Fruit fly (Drosophila melanogaster) whole organism, embryonic: ENCODE measurements around the gene Ilk.
A peak's percentile ranks its signal among the peaks of the same experiment; 100 is the strongest.

ENCODE experiments used
- Antp ChIP-seq: fragments of 200-800 bp; sonication (Bioruptor generic); optimal IDR thresholded peaks from 3 replicates; lab custom pipeline; 2016; ENCODE audit warnings: missing biosample characterization, missing genetic modification characterization
- Atf-2 ChIP-seq: fragments of 200-800 bp; sonication (Bioruptor generic); optimal IDR thresholded peaks from 2 replicates; lab custom pipeline; 2016; ENCODE audit warnings: missing biosample characterization, missing genetic modification characterization
- CG10274 ChIP-seq: fragments of 200-800 bp; sonication (Bioruptor generic); optimal IDR thresholded peaks from 3 replicates; lab custom pipeline; 2017; ENCODE audit warnings: missing biosample characterization, mild to moderate bottlenecking, missing genetic modification characterization
- CG11504 ChIP-seq: fragments of 200-800 bp; sonication (Bioruptor generic); optimal IDR thresholded peaks from 3 replicates; lab custom pipeline; 2019; ENCODE audit warnings: missing biosample characterization, mild to moderate bottlenecking, missing genetic modification characterization, moderate library complexity
- CG12769 ChIP-seq: fragments of 200-800 bp; sonication (Bioruptor generic); optimal IDR thresholded peaks from 2 replicates; lab custom pipeline; 2019; ENCODE audit warnings: missing biosample characterization, mild to moderate bottlenecking, missing genetic modification characterization, moderate library complexity
- CG13287 ChIP-seq: fragments of 200-800 bp; sonication (Bioruptor generic); IDR thresholded peaks from 2 replicates; pipeline ENCODE4 v1.3.6; 2022; ENCODE audit warnings: missing biosample characterization, missing genetic modification characterization; ENCODE audit not compliant: partially characterized antibody
- CG13775 ChIP-seq: fragments of 200-800 bp; sonication (Bioruptor generic); optimal IDR thresholded peaks from 3 replicates; lab custom pipeline; 2017; ENCODE audit warnings: missing biosample characterization, mild to moderate bottlenecking, missing genetic modification characterization
- CG13894 ChIP-seq: fragments of 200-800 bp; sonication (Bioruptor generic); optimal IDR thresholded peaks from 3 replicates; lab custom pipeline; 2018; ENCODE audit warnings: missing biosample characterization, mild to moderate bottlenecking, missing genetic modification characterization, moderate library complexity
- CG15514 ChIP-seq: fragments of 200-800 bp; sonication (Bioruptor generic); optimal IDR thresholded peaks from 3 replicates; lab custom pipeline; 2017; ENCODE audit warnings: missing biosample characterization, missing genetic modification characterization, mild to moderate bottlenecking, moderate library complexity, missing genetic modification reagents
- CG1832 ChIP-seq: fragments of 200-800 bp; sonication (Bioruptor generic); optimal IDR thresholded peaks from 2 replicates; lab custom pipeline; 2017; ENCODE audit warnings: missing biosample characterization, mild to moderate bottlenecking, missing genetic modification characterization, inconsistent platforms
- CG2889 ChIP-seq: fragments of 200-800 bp; sonication (Bioruptor generic); IDR thresholded peaks from 3 replicates; pipeline ENCODE4 v1.3.6; 2022; ENCODE audit warnings: missing biosample characterization, missing genetic modification characterization
- CG32772 ChIP-seq: fragments of 200-800 bp; sonication (Bioruptor generic); IDR thresholded peaks from 2 replicates; pipeline ENCODE4 v1.3.6; 2022; ENCODE audit warnings: missing biosample characterization, missing genetic modification characterization
- CG3407 ChIP-seq: fragments of 200-800 bp; sonication (Bioruptor generic); optimal IDR thresholded peaks from 2 replicates; lab custom pipeline; 2018; ENCODE audit warnings: missing biosample characterization, mild to moderate bottlenecking, missing genetic modification characterization
- CG34376 ChIP-seq: fragments of 200-800 bp; sonication (Bioruptor generic); optimal IDR thresholded peaks from 2 replicates; lab custom pipeline; 2018; ENCODE audit warnings: missing biosample characterization, mild to moderate bottlenecking, missing genetic modification characterization
- CG5180 ChIP-seq: fragments of 200-800 bp; sonication (Bioruptor generic); optimal IDR thresholded peaks from 3 replicates; lab custom pipeline; 2017; ENCODE audit warnings: missing biosample characterization, missing genetic modification characterization, mild to moderate bottlenecking, moderate library complexity, missing genetic modification reagents
- CG7745 ChIP-seq: fragments of 200-800 bp; sonication (Bioruptor generic); optimal IDR thresholded peaks from 2 replicates; lab custom pipeline; 2018; ENCODE audit warnings: missing biosample characterization, mild to moderate bottlenecking, missing genetic modification characterization, moderate library complexity
- CG9876 ChIP-seq: fragments of 200-800 bp; sonication (Bioruptor generic); optimal IDR thresholded peaks from 2 replicates; lab custom pipeline; 2016; ENCODE audit warnings: missing biosample characterization, missing genetic modification characterization
- CG9932 ChIP-seq: fragments of 200-800 bp; sonication (Bioruptor generic); IDR thresholded peaks from 2 replicates; pipeline ENCODE4 v1.3.6; 2022; ENCODE audit warnings: missing biosample characterization, missing genetic modification characterization
- D19B ChIP-seq: fragments of 200-800 bp; sonication (Bioruptor generic); optimal IDR thresholded peaks from 2 replicates; lab custom pipeline; 2017; ENCODE audit warnings: missing biosample characterization, mild to moderate bottlenecking, missing genetic modification characterization
- Hr39 ChIP-seq: fragments of >200 bp; optimal IDR thresholded peaks from 2 replicates; lab custom pipeline; 2017
- Hr78 ChIP-seq, 2 experiments: fragments of 200-800 bp in 1 of 2; fragments of >200 bp in 1 of 2; sonication (Bioruptor generic) in 1 of 2; optimal IDR thresholded peaks; 2 replicates each; lab custom pipeline; 2017 to 2019; ENCODE audit warnings: missing biosample characterization in 2 of 2, missing genetic modification characterization in 2 of 2, mild to moderate bottlenecking in 1 of 2, moderate library complexity in 1 of 2
- Lpt ChIP-seq: fragments of >200 bp; optimal IDR thresholded peaks from 2 replicates; lab custom pipeline; 2018; ENCODE audit warnings: missing biosample characterization, missing genetic modification characterization
- MTF-1 ChIP-seq: fragments of 200-800 bp; sonication (Bioruptor generic); optimal IDR thresholded peaks from 2 replicates; lab custom pipeline; 2018; ENCODE audit warnings: missing biosample characterization, mild to moderate bottlenecking, missing genetic modification characterization, borderline replicate concordance
- Med ChIP-seq: fragments of 200-800 bp; sonication (Bioruptor generic); peaks from one replicate; lab custom pipeline; 2016; ENCODE audit warnings: missing biosample characterization, missing genetic modification characterization, mild to moderate bottlenecking, inconsistent platforms, moderate library complexity
- Oaz ChIP-seq: fragments of 200-800 bp; sonication (Bioruptor generic); IDR thresholded peaks from 2 replicates; pipeline ENCODE4 v1.3.6; 2022; ENCODE audit warnings: missing biosample characterization, missing genetic modification characterization
- Rx ChIP-seq: fragments of 200-800 bp; sonication (Bioruptor generic); IDR thresholded peaks from 2 replicates; pipeline ENCODE4 v1.3.6; 2022; ENCODE audit warnings: missing biosample characterization, missing genetic modification characterization
- TFAM ChIP-seq: fragments of 200-800 bp; sonication (Bioruptor generic); optimal IDR thresholded peaks from 2 replicates; lab custom pipeline; 2017; ENCODE audit warnings: missing biosample characterization, missing genetic modification characterization, inconsistent platforms
- Trl ChIP-seq, 3 experiments: fragments of >200 bp in 2 of 3; fragments of 200-800 bp in 1 of 3; sonication (Bioruptor generic) in 1 of 3; optimal IDR thresholded peaks; 2 replicates in 1 of 3; 3 replicates in 2 of 3; lab custom pipeline; 2016 to 2017; ENCODE audit warnings: missing biosample characterization in 1 of 3, missing genetic modification characterization in 1 of 3
- ara ChIP-seq: fragments of 200-800 bp; sonication (Bioruptor generic); IDR thresholded peaks from 2 replicates; pipeline ENCODE4 v1.3.6; 2022; ENCODE audit warnings: missing biosample characterization, missing genetic modification characterization
- ato ChIP-seq: fragments of 200-800 bp; sonication (Bioruptor generic); IDR thresholded peaks from 2 replicates; pipeline ENCODE4 v1.3.6; 2022; ENCODE audit warnings: missing biosample characterization, missing genetic modification characterization; ENCODE audit not compliant: partially characterized antibody
- bbx ChIP-seq: fragments of 200-800 bp; sonication (Bioruptor generic); IDR thresholded peaks from 2 replicates; pipeline ENCODE4 v1.3.6; 2022; ENCODE audit warnings: missing biosample characterization, missing genetic modification characterization; ENCODE audit not compliant: partially characterized antibody
- bigmax ChIP-seq: fragments of 200-800 bp; sonication (Bioruptor generic); optimal IDR thresholded peaks from 2 replicates; lab custom pipeline; 2018; ENCODE audit warnings: missing biosample characterization, mild to moderate bottlenecking, missing genetic modification characterization
- ci ChIP-seq: fragments of 200-800 bp; sonication (Bioruptor generic); IDR thresholded peaks from 3 replicates; pipeline ENCODE4 v1.3.6; 2022; ENCODE audit warnings: missing biosample characterization, missing genetic modification characterization
- croc ChIP-seq: fragments of 200-800 bp; sonication (Bioruptor generic); conservative IDR thresholded peaks from 3 replicates; pipeline ENCODE4 v1.3.6; 2022; ENCODE audit warnings: missing biosample characterization, missing genetic modification characterization
- dimm ChIP-seq: fragments of 200-800 bp; sonication (Bioruptor generic); IDR thresholded peaks from 2 replicates; pipeline ENCODE4 v1.3.6; 2022; ENCODE audit warnings: missing biosample characterization, missing genetic modification characterization
- exex ChIP-seq: fragments of 200-800 bp; sonication (Bioruptor generic); optimal IDR thresholded peaks from 4 replicates; lab custom pipeline; 2018; ENCODE audit warnings: missing biosample characterization, mild to moderate bottlenecking, missing genetic modification characterization, moderate library complexity
- gro ChIP-seq: fragments of 200-800 bp; sonication (Bioruptor generic); optimal IDR thresholded peaks from 2 replicates; lab custom pipeline; 2016; ENCODE audit warnings: missing biosample characterization, missing genetic modification characterization
- inv ChIP-seq: fragments of 200-800 bp; sonication (Bioruptor generic); IDR thresholded peaks from 2 replicates; pipeline ENCODE4 v1.3.6; 2022; ENCODE audit warnings: missing biosample characterization, missing genetic modification characterization; ENCODE audit not compliant: partially characterized antibody
- jing ChIP-seq: fragments of 200-800 bp; sonication (Bioruptor generic); optimal IDR thresholded peaks from 2 replicates; lab custom pipeline; 2018; ENCODE audit warnings: missing biosample characterization, mild to moderate bottlenecking, missing genetic modification characterization
- lmd ChIP-seq: fragments of 200-800 bp; sonication (Bioruptor generic); IDR thresholded peaks from 2 replicates; pipeline ENCODE4 v1.3.6; 2022; ENCODE audit warnings: missing biosample characterization, missing genetic modification characterization
- mam ChIP-seq: fragments of 200-800 bp; sonication (Bioruptor generic); optimal IDR thresholded peaks from 3 replicates; lab custom pipeline; 2016; ENCODE audit warnings: missing biosample characterization, missing genetic modification characterization
- nerfin-1 ChIP-seq: fragments of 200-800 bp; sonication (Bioruptor generic); optimal IDR thresholded peaks from 3 replicates; lab custom pipeline; 2019; ENCODE audit warnings: missing biosample characterization, mild to moderate bottlenecking, missing genetic modification characterization, moderate library complexity
- pzg ChIP-seq: fragments of 200-800 bp; sonication (Bioruptor generic); optimal IDR thresholded peaks from 3 replicates; lab custom pipeline; 2018; ENCODE audit warnings: missing biosample characterization, mild to moderate bottlenecking, missing genetic modification characterization, moderate library complexity
- seq ChIP-seq: fragments of 200-800 bp; sonication (Bioruptor generic); IDR thresholded peaks from 2 replicates; pipeline ENCODE4 v1.3.6; 2022; ENCODE audit warnings: missing biosample characterization, missing genetic modification characterization
- slp2 ChIP-seq: fragments of 200-800 bp; sonication (Bioruptor generic); optimal IDR thresholded peaks from 2 replicates; lab custom pipeline; 2016; ENCODE audit warnings: missing biosample characterization, missing genetic modification characterization
- sob ChIP-seq: fragments of 200-800 bp; sonication (Bioruptor generic); IDR thresholded peaks from 2 replicates; pipeline ENCODE4 v1.3.6; 2022; ENCODE audit warnings: missing biosample characterization, missing genetic modification characterization
- stc ChIP-seq: fragments of 200-800 bp; sonication (Bioruptor generic); IDR thresholded peaks from 2 replicates; pipeline ENCODE4 v1.3.6; 2022; ENCODE audit warnings: missing biosample characterization, missing genetic modification characterization
- tx ChIP-seq: fragments of 200-800 bp; sonication (Bioruptor generic); optimal IDR thresholded peaks from 2 replicates; lab custom pipeline; 2016; ENCODE audit warnings: missing biosample characterization, missing genetic modification characterization
- zf30C ChIP-seq: fragments of 200-800 bp; sonication (Bioruptor generic); optimal IDR thresholded peaks from 3 replicates; lab custom pipeline; 2018; ENCODE audit warnings: missing biosample characterization, mild to moderate bottlenecking, missing genetic modification characterization

Gene Ilk

dm6 chr3L:21202029-21202776, 14.5 kb upstream of the Ilk start (continued):
- TF ChIP-seq ara (no peak), sob (GFP tag; lab: Robert Waterston, UW) (no peak), CG9876 (GFP tag; lab: Kevin White, UChicago) (no peak), pzg (peak; percentile 7), CG13894 (peak; percentile 47), TFAM (GFP tag; lab: Kevin White, UChicago) (no peak), CG15514 (GFP tag; lab: Kevin White, UChicago) (peak; percentile 30), CG11504 (tag; lab: Kevin White, UChicago) (peak; percentile 5), CG13775 (GFP tag; lab: Kevin White, UChicago) (no peak), Oaz (GFP tag; lab: Robert Waterston, UW) (no peak), CG5180 (no peak), jing (GFP tag; lab: Kevin White, UChicago) (no peak), tx (GFP tag; lab: Kevin White, UChicago) (no peak), slp2 (no peak), CG12769 (peak; percentile 7), exex (tag; lab: Kevin White, UChicago) (no peak), CG34376 (GFP tag; lab: Kevin White, UChicago) (peak; percentile 59)
- TF ChIP-seq, all 482 proteins: peak for 23

- no peak for TF ChIP-seq stc (GFP tag; lab: Robert Waterston, UW)
- TF ChIP-seq Antp = no peak
- TF ChIP-seq ato = no peak
- no peak for TF ChIP-seq seq (GFP tag; lab: Robert Waterston, UW)
- peak; percentile 52 to 89 for TF ChIP-seq Trl (optimal IDR thresholded peaks at IDR 0.05; lab: Kevin White, UChicago)
- TF ChIP-seq Trl (GFP tag; optimal IDR thresholded peaks at IDR 0.05; lab: Kevin White, UChicago) = no peak
- no peak for TF ChIP-seq ci
- no peak for TF ChIP-seq dimm
- no peak for TF ChIP-seq CG3407
- 0 out of 2 replicates have a peak, but pooled peaks have one; percentile 21 for TF ChIP-seq CG13287 (GFP tag; lab: Robert Waterston, UW)
- no peak for TF ChIP-seq CG10274 (GFP tag; lab: Kevin White, UChicago)
- TF ChIP-seq D19B (GFP tag; lab: Kevin White, UChicago) = no peak
- no peak for TF ChIP-seq MTF-1
- TF ChIP-seq lmd = no peak
- TF ChIP-seq gro (GFP tag; lab: Kevin White, UChicago) = no peak
- no peak for TF ChIP-seq nerfin-1
- TF ChIP-seq CG1832 (GFP tag; lab: Kevin White, UChicago) = peak; percentile 28
- peak; percentile 73 for TF ChIP-seq Med (GFP tag; lab: Kevin White, UChicago)
- no peak for TF ChIP-seq zf30C (GFP tag; lab: Kevin White, UChicago)
- no peak for TF ChIP-seq CG9932 (GFP tag; lab: Robert Waterston, UW)
- TF ChIP-seq bbx (GFP tag; lab: Robert Waterston, UW) = no peak
- no peak for TF ChIP-seq Rx (GFP tag; lab: Robert Waterston, UW)
- TF ChIP-seq CG2889 (GFP tag; lab: Robert Waterston, UW) = no peak
- no peak for TF ChIP-seq CG32772
- no peak for TF ChIP-seq Lpt (GFP tag; lab: Kevin White, UChicago)
- no peak for TF ChIP-seq CG7745
- peak in 1 of 2 experiments; percentile 31 for TF ChIP-seq Hr78 (GFP tag; optimal IDR thresholded peaks at IDR 0.05; lab: Kevin White, UChicago)
- TF ChIP-seq Atf-2 (GFP tag; lab: Kevin White, UChicago) = no peak
- no peak for TF ChIP-seq Hr39 (lab: Kevin White, UChicago)
- TF ChIP-seq croc (GFP tag; lab: Robert Waterston, UW) = no peak
- TF ChIP-seq mam (GFP tag; lab: Kevin White, UChicago) = no peak
- no peak for TF ChIP-seq inv (GFP tag; lab: Robert Waterston, UW)
- peak; percentile 11 for TF ChIP-seq bigmax (GFP tag; lab: Kevin White, UChicago)
These were observed 13.9 kb upstream of the Ilk start, which contains the start of the genes Targ1, CG10512 and Targ2 for dm6 chr3L:21202777-21203282. TSS of gene Targ1 (minus strand) at chr3L:21202882. TSS of gene CG10512 (plus strand) at chr3L:21202920. TSS of gene Targ2 (minus strand) at chr3L:21203232.
